Fruit fly (Drosophila melanogaster) whole organism, prepupa: Measurements from ENCODE around the gene CG4042.

ENCODE experiments used
- CG10631 ChIP-seq: fragments of 200-800 bp; sonication (Bioruptor generic); optimal IDR thresholded peaks from 2 replicates; lab custom pipeline; 2016; ENCODE audit warnings: missing biosample characterization, missing genetic modification characterization
- CG11294 ChIP-seq: fragments of 200-800 bp; sonication (Bioruptor generic); IDR thresholded peaks from 2 replicates; pipeline ENCODE4 v1.3.6; 2022; ENCODE audit warnings: missing biosample characterization, missing genetic modification characterization
- CG15336 ChIP-seq: fragments of 200-800 bp; sonication (Bioruptor generic); IDR thresholded peaks from 2 replicates; pipeline ENCODE4 v1.3.6; 2022; ENCODE audit warnings: missing biosample characterization, missing genetic modification characterization
- CG1621 ChIP-seq: fragments of 200-800 bp; sonication (Bioruptor generic); optimal IDR thresholded peaks from 3 replicates; lab custom pipeline; 2018; ENCODE audit warnings: missing biosample characterization, mild to moderate bottlenecking, missing genetic modification characterization
- CG3032 ChIP-seq: fragments of 200-800 bp; optimal IDR thresholded peaks from 2 replicates; lab custom pipeline; 2019; ENCODE audit warnings: missing biosample characterization, mild to moderate bottlenecking, missing genetic modification characterization, moderate library complexity
- CG31627 ChIP-seq: fragments of 200-800 bp; sonication (Bioruptor generic); optimal IDR thresholded peaks from 3 replicates; lab custom pipeline; 2016; ENCODE audit warnings: missing biosample characterization, missing genetic modification characterization
- CG32006 ChIP-seq: fragments of 200-800 bp; sonication (Bioruptor generic); optimal IDR thresholded peaks from 3 replicates; lab custom pipeline; 2017; ENCODE audit warnings: missing biosample characterization, mild to moderate bottlenecking, missing genetic modification characterization
- CG4318 ChIP-seq: fragments of 200-800 bp; sonication (Bioruptor generic); optimal IDR thresholded peaks from 3 replicates; lab custom pipeline; 2017; ENCODE audit warnings: missing biosample characterization, mild to moderate bottlenecking, missing genetic modification characterization
- CG6792 ChIP-seq: fragments of 200-800 bp; sonication (Bioruptor generic); optimal IDR thresholded peaks from 3 replicates; lab custom pipeline; 2016; ENCODE audit warnings: missing biosample characterization, missing genetic modification characterization
- CG8319 ChIP-seq: fragments of 200-800 bp; sonication (Bioruptor generic); optimal IDR thresholded peaks from 3 replicates; lab custom pipeline; 2016; ENCODE audit warnings: missing biosample characterization, missing genetic modification characterization
- CG8632 ChIP-seq: fragments of 200-800 bp; sonication (Bioruptor generic); optimal IDR thresholded peaks from 3 replicates; lab custom pipeline; 2016; ENCODE audit warnings: missing biosample characterization, missing genetic modification characterization
- CG9139 ChIP-seq: fragments of 200-800 bp; sonication (Bioruptor generic); optimal IDR thresholded peaks from 3 replicates; lab custom pipeline; 2017; ENCODE audit warnings: missing biosample characterization, mild to moderate bottlenecking, missing genetic modification characterization
- Eip75B ChIP-seq: fragments of 200-800 bp; sonication (Bioruptor generic); optimal IDR thresholded peaks from 3 replicates; lab custom pipeline; 2016; ENCODE audit warnings: missing biosample characterization, missing genetic modification characterization
- Eip93F ChIP-seq: fragments of 200-800 bp; sonication (Bioruptor generic); optimal IDR thresholded peaks from 2 replicates; lab custom pipeline; 2016; ENCODE audit warnings: missing biosample characterization, mild to moderate bottlenecking, missing genetic modification characterization
- Hr38 ChIP-seq: sonication (Bioruptor generic); optimal IDR thresholded peaks from 2 replicates; lab custom pipeline; 2016; ENCODE audit warnings: missing biosample characterization, missing genetic modification characterization
- Lpt ChIP-seq: fragments of 200-800 bp; sonication (Bioruptor generic); optimal IDR thresholded peaks from 3 replicates; lab custom pipeline; 2016; ENCODE audit warnings: missing biosample characterization, missing genetic modification characterization
- Met ChIP-seq: fragments of 200-800 bp; sonication (Bioruptor generic); optimal IDR thresholded peaks from 3 replicates; lab custom pipeline; 2016; ENCODE audit warnings: missing biosample characterization, missing genetic modification characterization
- OdsH ChIP-seq: fragments of 200-800 bp; sonication (Bioruptor generic); optimal IDR thresholded peaks from 3 replicates; lab custom pipeline; 2016; ENCODE audit warnings: missing biosample characterization, missing genetic modification characterization
- Smox ChIP-seq: fragments of 200-800 bp; sonication (Bioruptor generic); optimal IDR thresholded peaks from 3 replicates; lab custom pipeline; 2016; ENCODE audit warnings: missing biosample characterization, missing genetic modification characterization
- Sox102F ChIP-seq: fragments of 200-800 bp; sonication (Bioruptor generic); optimal IDR thresholded peaks from 2 replicates; lab custom pipeline; 2016; ENCODE audit warnings: missing biosample characterization, mild to moderate bottlenecking, missing genetic modification characterization
- Sox14 ChIP-seq: fragments of 200-800 bp; sonication (Bioruptor generic); optimal IDR thresholded peaks from 3 replicates; lab custom pipeline; 2016; ENCODE audit warnings: missing biosample characterization, missing genetic modification characterization
- dac ChIP-seq: fragments of 200-800 bp; sonication (Bioruptor generic); optimal IDR thresholded peaks from 2 replicates; lab custom pipeline; 2017; ENCODE audit warnings: missing biosample characterization, mild to moderate bottlenecking, missing genetic modification characterization
- esn ChIP-seq: fragments of 200-800 bp; sonication (Bioruptor generic); optimal IDR thresholded peaks from 2 replicates; lab custom pipeline; 2016; ENCODE audit warnings: missing biosample characterization, mild to moderate bottlenecking, missing genetic modification characterization, moderate library complexity
- fkh ChIP-seq: fragments of 200-800 bp; sonication (Bioruptor generic); optimal IDR thresholded peaks from 3 replicates; lab custom pipeline; 2017; ENCODE audit warnings: missing biosample characterization, mild to moderate bottlenecking, missing genetic modification characterization, moderate library complexity
- net ChIP-seq: fragments of 200-800 bp; sonication (Bioruptor generic); optimal IDR thresholded peaks from 3 replicates; lab custom pipeline; 2016; ENCODE audit warnings: missing biosample characterization, missing genetic modification characterization
- salr ChIP-seq, 2 experiments: fragments of 200-800 bp; sonication (Bioruptor generic); optimal IDR thresholded peaks; 3 replicates each; lab custom pipeline; 2016 to 2018; ENCODE audit warnings: missing biosample characterization in 2 of 2, missing genetic modification characterization in 2 of 2, mild to moderate bottlenecking in 1 of 2
- topi ChIP-seq: fragments of 200-800 bp; sonication (Bioruptor generic); optimal IDR thresholded peaks from 3 replicates; lab custom pipeline; 2016; ENCODE audit warnings: missing biosample characterization, missing genetic modification characterization
- vri ChIP-seq: fragments of 200-800 bp; sonication (Bioruptor generic); optimal IDR thresholded peaks from 3 replicates; lab custom pipeline; 2016; ENCODE audit warnings: missing biosample characterization, mild to moderate bottlenecking, missing genetic modification characterization

The CG4042 gene

DNA sequence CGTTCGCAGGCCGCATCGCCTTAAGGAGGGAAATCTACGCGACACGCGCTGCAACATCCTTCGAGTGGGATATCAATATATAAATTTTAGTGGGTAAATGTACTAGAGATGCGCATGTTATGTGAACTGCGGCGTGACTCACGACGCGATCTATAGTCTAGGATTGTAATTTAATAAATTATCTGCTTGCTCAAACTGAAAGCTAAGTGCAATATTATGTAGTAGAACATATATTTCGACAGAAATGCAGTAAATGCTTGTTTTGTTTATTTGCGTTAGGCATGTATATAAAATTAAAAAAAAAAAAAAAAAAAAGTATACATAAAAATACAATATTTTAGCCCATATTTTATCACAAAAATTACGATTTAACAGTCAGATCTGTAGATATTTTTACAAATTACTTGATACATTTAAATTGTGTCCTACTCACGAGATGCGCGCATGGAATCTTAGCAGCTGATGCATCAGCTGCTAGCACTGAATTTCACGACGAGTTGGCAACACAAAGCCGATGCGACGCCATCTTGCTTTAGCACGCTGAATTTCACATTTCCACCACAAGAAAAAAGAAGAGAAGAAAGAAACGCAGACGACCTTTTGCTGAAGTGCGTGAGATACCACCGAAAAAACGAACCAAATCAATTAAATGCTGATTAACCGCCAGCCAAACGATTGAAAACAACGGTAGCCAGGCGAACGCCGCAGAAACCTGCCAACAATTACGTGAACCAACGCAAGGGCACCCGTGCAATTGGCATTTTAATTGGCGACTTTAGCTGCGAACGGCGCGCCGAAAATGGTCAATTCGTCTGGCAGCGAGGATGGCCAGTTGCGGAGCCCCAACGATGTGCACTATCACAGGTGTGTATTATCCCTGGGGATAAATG, at the start of gene CG4042, which contains the start of gene Pitslre (continued):
- TF ChIP-seq esn (GFP tag; lab: Kevin White, UChicago) = peak; percentile 58
- TF ChIP-seq salr (GFP tag; optimal IDR thresholded peaks at IDR 0.05; lab: Kevin White, UChicago) = peak in 1 of 2 experiments; percentile 64
- peak; percentile 76 for TF ChIP-seq CG10631 (GFP tag; lab: Kevin White, UChicago)
- TF ChIP-seq CG6792 (GFP tag; lab: Kevin White, UChicago) = peak; percentile 34
- no peak for TF ChIP-seq Hr38
- TF ChIP-seq Eip75B = peak; percentile 48
- TF ChIP-seq Eip93F (GFP tag; lab: Kevin White, UChicago) = no peak
- no peak for TF ChIP-seq CG15336 (GFP tag; lab: Robert Waterston, UW)
- peak; percentile 54 for TF ChIP-seq Sox102F (GFP tag; lab: Kevin White, UChicago)
- TF ChIP-seq topi = no peak

dm6 chr3L:20817927-20818326, 46.6 kb upstream of the CG4042 start, which contains the start of gene Mst77F:
Gene Mst77F (minus strand): TSS chr3L:20818027.
- no peak for TF ChIP-seq CG9139 (GFP tag; lab: Kevin White, UChicago)
- TF ChIP-seq CG8319 (GFP tag; lab: Kevin White, UChicago) = no peak
- no peak for TF ChIP-seq Sox14
- no peak for TF ChIP-seq Met (GFP tag; lab: Kevin White, UChicago)
- no peak for TF ChIP-seq OdsH (GFP tag; lab: Kevin White, UChicago)
- TF ChIP-seq Lpt (GFP tag; lab: Kevin White, UChicago) = no peak
- TF ChIP-seq Smox = no peak
- TF ChIP-seq vri (GFP tag; lab: Kevin White, UChicago) = no peak
- no peak for TF ChIP-seq CG8632 (GFP tag; lab: Kevin White, UChicago)
- TF ChIP-seq net = no peak
- no peak for TF ChIP-seq CG3032 (tag; lab: Kevin White, UChicago)
- TF ChIP-seq CG4318 = no peak
- TF ChIP-seq CG11294 = no peak

DNA sequence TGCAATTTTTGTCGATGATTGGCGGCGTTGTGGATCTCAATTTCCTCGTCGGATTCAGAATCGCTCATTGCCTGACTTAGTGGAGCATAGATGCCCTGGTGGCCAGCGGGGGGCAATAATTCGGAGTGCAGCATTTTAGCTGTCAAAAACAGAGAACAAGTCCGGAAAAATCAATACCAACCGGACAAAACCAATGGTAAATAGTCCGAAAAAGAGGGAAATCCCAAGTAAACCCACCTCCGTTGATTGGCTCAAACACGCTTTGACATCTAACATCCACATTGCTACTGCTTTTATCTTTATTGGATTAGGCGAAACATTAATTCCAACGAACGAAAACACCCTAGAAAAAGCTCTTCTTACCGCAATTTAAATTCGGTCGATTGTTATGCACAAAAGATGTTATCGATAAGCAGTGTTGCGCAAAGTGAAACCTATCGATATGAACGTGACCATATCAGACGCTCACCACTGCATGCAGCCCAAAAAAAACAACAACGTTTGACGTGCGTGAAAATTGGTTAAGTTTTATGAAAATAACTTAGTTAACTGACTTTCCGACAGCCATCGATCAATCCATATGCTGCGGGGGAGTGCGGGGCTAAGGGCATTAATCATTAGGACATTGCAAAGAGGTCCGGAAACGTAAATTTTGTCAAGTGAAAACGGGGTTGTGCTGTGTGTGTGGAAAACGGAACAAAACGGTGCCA, 44.5 kb upstream of the CG4042 start, which contains the start of the genes CG3618 and Pka-R1:
Gene CG3618 (minus strand): TSS at position 410 of the 710 bp plus-strand sequence.
Gene Pka-R1 (plus strand): TSS at position 453 of the 710 bp plus-strand sequence.
- TF ChIP-seq fkh (no peak), esn (GFP tag; lab: Kevin White, UChicago) (peak; percentile 21), CG31627 (peak; percentile 2), CG32006 (GFP tag; lab: Kevin White, UChicago) (no peak), CG3032 (tag; lab: Kevin White, UChicago) (no peak), CG9139 (GFP tag; lab: Kevin White, UChicago) (no peak), Sox14 (no peak)

dm6 chr3L:20809088-20809999, 38.0 kb upstream of the CG4042 start, which contains the start of the genes CG3634 and HIPP1:
Gene CG3634 (minus strand): TSS chr3L:20809272.
Gene HIPP1 (plus strand): TSS chr3L:20809669.
- peak; percentile 10 for TF ChIP-seq CG3032 (tag; lab: Kevin White, UChicago)
- peak; percentile 60 for TF ChIP-seq CG1621 (tag; lab: Kevin White, UChicago)
- no peak for TF ChIP-seq dac (GFP tag; lab: Kevin White, UChicago)
- TF ChIP-seq esn (GFP tag; lab: Kevin White, UChicago) = peak; percentile 37
- TF ChIP-seq salr (GFP tag; optimal IDR thresholded peaks at IDR 0.05; lab: Kevin White, UChicago) = no peak
- TF ChIP-seq CG4318 = no peak
